Fruit fly (Drosophila melanogaster): ENCODE data around the gene Pldn.

The Pldn gene

dm6 chr3L:11648410-11648809, 42.8 kb downstream of the Pldn start, which contains the start of the genes RIOK1 and Polr3H (continued):
- TF ChIP-seq CG8290 (GFP tag; optimal IDR thresholded peaks at IDR 0.05): peak; percentile 31
- TF ChIP-seq CG8290 (tag; optimal IDR thresholded peaks at IDR 0.05): no peak
- TF ChIP-seq chm (GFP tag; IDR thresholded peaks at IDR 0.05): no peak
- no peak for TF ChIP-seq tio (GFP tag; optimal IDR thresholded peaks at IDR 0.05)
- TF ChIP-seq CG3281 (GFP tag; optimal IDR thresholded peaks at IDR 0.05): no peak
- no peak for TF ChIP-seq ac (GFP tag; optimal IDR thresholded peaks at IDR 0.05)
- TF ChIP-seq sens-2 (GFP tag; IDR thresholded peaks at IDR 0.05): no peak
- peak; percentile 82 for TF ChIP-seq CG9797 (GFP tag; optimal IDR thresholded peaks at IDR 0.05)
- no peak for TF ChIP-seq CG6654 (GFP tag; optimal IDR thresholded peaks at IDR 0.05)
- TF ChIP-seq jing (GFP tag; optimal IDR thresholded peaks at IDR 0.05): peak; percentile 6
- peak; percentile 29 for TF ChIP-seq trh (GFP tag; optimal IDR thresholded peaks at IDR 0.05)
- no peak for TF ChIP-seq hth (optimal IDR thresholded peaks at IDR 0.05)
- no peak for TF ChIP-seq abd-A (tag; optimal IDR thresholded peaks at IDR 0.05)
- TF ChIP-seq pros (GFP tag; optimal IDR thresholded peaks at IDR 0.05): no peak
- no peak for TF ChIP-seq BtbVII (GFP tag; optimal IDR thresholded peaks at IDR 0.05)
- TF ChIP-seq BEAF-32 (GFP tag; optimal IDR thresholded peaks at IDR 0.05): peak; percentile 50
- no peak for TF ChIP-seq br (optimal IDR thresholded peaks at IDR 0.05)
- peak; percentile 53 for TF ChIP-seq CG2116 (GFP tag; optimal IDR thresholded peaks at IDR 0.05)
- peak; percentile 72 for TF ChIP-seq Rfx (GFP tag; IDR thresholded peaks at IDR 0.05)
- no peak for TF ChIP-seq zf30C (GFP tag; optimal IDR thresholded peaks at IDR 0.05)
- TF ChIP-seq Stat92E (GFP tag; optimal IDR thresholded peaks at IDR 0.05): no peak
- TF ChIP-seq Ets97D (GFP tag; optimal IDR thresholded peaks at IDR 0.05): peak; percentile 62
- TF ChIP-seq CG4282 (GFP tag; optimal IDR thresholded peaks at IDR 0.05): peak; percentile 14
- peak; percentile 85 for TF ChIP-seq Hsf (GFP tag; optimal IDR thresholded peaks at IDR 0.05)
- no peak for TF ChIP-seq exex (tag; optimal IDR thresholded peaks at IDR 0.05)
- no peak for TF ChIP-seq Sox102F (GFP tag; optimal IDR thresholded peaks at IDR 0.05)
- peak; percentile 55; the same call in 1 of the 3 replicates for TF ChIP-seq CG11456 (GFP tag; IDR thresholded peaks at IDR 0.05)
- 0 out of 2 replicates have a peak, but pooled peaks have one; percentile 40 for TF ChIP-seq rib (GFP tag; IDR thresholded peaks at IDR 0.05)
- TF ChIP-seq Lhr (GFP tag; optimal IDR thresholded peaks at IDR 0.05): peak; percentile 63
- TF ChIP-seq so (GFP tag; IDR thresholded peaks at IDR 0.05): no peak
- TF ChIP-seq salm (tag; optimal IDR thresholded peaks at IDR 0.05): no peak
- TF ChIP-seq ro (GFP tag; IDR thresholded peaks at IDR 0.05): no peak
- no peak for TF ChIP-seq yki (optimal IDR thresholded peaks at IDR 0.05)
- TF ChIP-seq sna (GFP tag; IDR thresholded peaks at IDR 0.05; ENCODE audit: partially characterized antibody): no peak
- peak; percentile 36 for TF ChIP-seq Six4 (GFP tag; optimal IDR thresholded peaks at IDR 0.05)
- TF ChIP-seq CG34422 (GFP tag; IDR thresholded peaks at IDR 0.05): peak; percentile 76; the same call in 2 of the 3 replicates
- TF ChIP-seq ERR (GFP tag; optimal IDR thresholded peaks at IDR 0.05): peak; percentile 56
- TF ChIP-seq vnd (GFP tag; IDR thresholded peaks at IDR 0.05; ENCODE audit: partially characterized antibody): no peak
- no peak for TF ChIP-seq sr (GFP tag; IDR thresholded peaks at IDR 0.05)
- peak; percentile 80 for TF ChIP-seq stwl (tag; optimal IDR thresholded peaks at IDR 0.05)
- no peak for TF ChIP-seq dmrt99B (tag; optimal IDR thresholded peaks at IDR 0.05)
- no peak for TF ChIP-seq CG15269 (tag; optimal IDR thresholded peaks at IDR 0.05)
- no peak for TF ChIP-seq HLHmδ (GFP tag; optimal IDR thresholded peaks at IDR 0.05)
- TF ChIP-seq usp (GFP tag; optimal IDR thresholded peaks at IDR 0.05): no peak
- peak; percentile 41 for TF ChIP-seq cato (GFP tag; optimal IDR thresholded peaks at IDR 0.05; ENCODE audit: borderline replicate concordance)
- TF ChIP-seq jumu (GFP tag; optimal IDR thresholded peaks at IDR 0.05): peak; percentile 38
- TF ChIP-seq ind (GFP tag; optimal IDR thresholded peaks at IDR 0.05): peak; percentile 76
- no peak for TF ChIP-seq CG7963 (GFP tag; IDR thresholded peaks at IDR 0.05; ENCODE audit: partially characterized antibody)
- TF ChIP-seq Vsx1 (GFP tag; optimal IDR thresholded peaks at IDR 0.05): no peak
- peak; percentile 80 for TF ChIP-seq pho (GFP tag; optimal IDR thresholded peaks at IDR 0.05)
- no peak for TF ChIP-seq Bgb (GFP tag; IDR thresholded peaks at IDR 0.05; ENCODE audit: partially characterized antibody)
- peak; percentile 63 for TF ChIP-seq her (GFP tag; optimal IDR thresholded peaks at IDR 0.05)

All from whole organism, embryonic.